Worm (Caenorhabditis elegans) whole organism, early embryonic: ENCODE measurements around the gene nmur-3.

Experiments used
- B0310.2 ChIP-seq: sonication (generic microtip); optimal IDR thresholded peaks from 2 replicates; lab custom pipeline; 2016; ENCODE audit warnings: mild to moderate bottlenecking, missing genetic modification characterization, missing compliant biosample characterization
- F13C5.2 ChIP-seq: sonication (generic microtip); optimal IDR thresholded peaks from 2 replicates; lab custom pipeline; 2017; ENCODE audit warnings: mild to moderate bottlenecking, missing genetic modification characterization, inconsistent platforms, missing compliant biosample characterization
- aly-1 ChIP-seq: sonication (generic microtip); optimal IDR thresholded peaks from 2 replicates; lab custom pipeline; 2016; ENCODE audit warnings: missing genetic modification characterization, missing compliant biosample characterization
- ama-1 ChIP-seq: fragments of 150-350 bp; optimal IDR thresholded peaks from 2 replicates; lab custom pipeline; 2014
- ceh-13 ChIP-seq: fragments of 200-800 bp; sonication (Bioruptor generic); optimal IDR thresholded peaks from 2 replicates; lab custom pipeline; 2018; ENCODE audit warnings: mild to moderate bottlenecking, missing genetic modification characterization, missing compliant biosample characterization
- ceh-36 ChIP-seq: sonication (generic microtip); optimal IDR thresholded peaks from 2 replicates; lab custom pipeline; 2016; ENCODE audit warnings: missing genetic modification characterization, inconsistent platforms, missing compliant biosample characterization
- ets-7 ChIP-seq: sonication (generic microtip); optimal IDR thresholded peaks from 2 replicates; lab custom pipeline; 2016; ENCODE audit warnings: missing genotype, missing genetic modification characterization, missing compliant biosample characterization
- flt-1 ChIP-seq: fragments of 200-800 bp; sonication (Bioruptor generic); IDR thresholded peaks from 2 replicates; pipeline ENCODE4 v1.3.6; 2022; ENCODE audit warnings: missing genetic modification characterization, missing compliant biosample characterization
- hmbx-1 ChIP-seq: sonication (generic microtip); optimal IDR thresholded peaks from 2 replicates; lab custom pipeline; 2016; ENCODE audit warnings: mild to moderate bottlenecking, missing genetic modification characterization, missing compliant biosample characterization
- hmg-4 ChIP-seq: fragments of 200-800 bp; sonication (Bioruptor generic); optimal IDR thresholded peaks from 2 replicates; lab custom pipeline; 2018; ENCODE audit warnings: mild to moderate bottlenecking, missing genetic modification characterization, missing compliant biosample characterization
- hnd-1 ChIP-seq: sonication (generic microtip); optimal IDR thresholded peaks from 2 replicates; lab custom pipeline; 2016; ENCODE audit warnings: missing genetic modification characterization, missing compliant biosample characterization
- pes-1 ChIP-seq: fragments of 200-800 bp; sonication (Bioruptor generic); IDR thresholded peaks from 2 replicates; pipeline ENCODE4 v1.3.6; 2022; ENCODE audit warnings: missing genetic modification reagents, missing genetic modification characterization, missing compliant biosample characterization
- scrt-1 ChIP-seq: fragments of 200-800 bp; sonication (Bioruptor generic); IDR thresholded peaks from 2 replicates; pipeline ENCODE4 v1.3.6; 2022; ENCODE audit warnings: missing genetic modification characterization, missing compliant biosample characterization
- sea-1 ChIP-seq: fragments of 200-800 bp; sonication (Bioruptor generic); conservative IDR thresholded peaks from 2 replicates; pipeline ENCODE4 v1.3.6; 2022; ENCODE audit warnings: missing genetic modification characterization, missing compliant biosample characterization
- tbx-11 ChIP-seq: fragments of 200-800 bp; sonication (Bioruptor generic); IDR thresholded peaks from 2 replicates; pipeline ENCODE4 v1.3.6; 2022; ENCODE audit warnings: missing genetic modification characterization, missing compliant biosample characterization
- tbx-37 ChIP-seq: fragments of 200-800 bp; sonication (Bioruptor generic); conservative IDR thresholded peaks from 2 replicates; pipeline ENCODE4 v1.3.6; 2022; ENCODE audit warnings: missing genetic modification reagents, missing genetic modification characterization, missing compliant biosample characterization
- tra-4 ChIP-seq: sonication (generic microtip); optimal IDR thresholded peaks from 2 replicates; lab custom pipeline; 2017; ENCODE audit warnings: missing genetic modification characterization, missing compliant biosample characterization

The nmur-3 gene

DNA sequence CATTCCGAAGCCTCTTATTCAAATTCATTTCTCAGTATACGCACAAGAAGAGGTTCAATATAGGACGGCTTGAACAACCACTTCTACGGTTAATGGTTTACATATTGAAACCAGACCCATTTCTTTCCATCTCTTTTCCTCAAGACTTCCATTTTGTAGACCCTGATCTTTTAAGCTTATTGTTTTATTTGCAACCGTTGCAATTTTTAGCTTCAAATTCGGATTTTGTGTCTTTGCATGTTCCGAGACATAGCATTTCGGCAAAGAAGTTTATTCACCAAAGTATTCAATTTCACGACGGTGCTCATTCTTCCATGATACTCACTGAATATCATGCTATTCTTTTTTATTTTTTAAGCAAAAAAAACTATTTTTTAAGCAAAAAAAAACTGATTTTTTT, at the start of gene nmur-3:
Gene nmur-3, plus strand, starts transcription at position 301 of the 400 bp plus-strand sequence.
- TF ChIP-seq B0310.2 (tag; lab: Kevin White, UChicago): no peak
- TF ChIP-seq aly-1: no peak
- no peak for TF ChIP-seq sea-1 (GFP tag; lab: Robert Waterston, UW)
- TF ChIP-seq tbx-37: no peak
- TF ChIP-seq ceh-36 (tag; lab: Kevin White, UChicago): no peak
- no peak for TF ChIP-seq F13C5.2 (tag; lab: Kevin White, UChicago)

DNA sequence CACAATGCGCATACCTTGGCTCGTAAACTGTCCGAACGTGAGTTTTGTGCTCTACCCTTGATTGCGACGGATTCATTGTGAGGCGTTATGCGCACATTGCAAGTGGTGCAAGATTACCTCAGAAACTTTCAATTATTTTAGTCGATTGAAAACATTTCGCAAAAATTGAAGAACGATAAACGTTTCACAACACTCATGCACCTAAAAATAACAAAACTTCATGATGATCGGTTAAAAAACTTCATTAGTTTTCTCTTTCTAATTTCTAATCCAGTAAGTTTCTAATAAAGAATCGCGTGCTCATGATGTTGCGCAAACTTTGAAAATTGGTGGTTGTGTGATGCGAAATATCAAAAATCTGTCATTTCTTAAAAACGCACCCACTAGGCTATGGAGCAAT, 47.6 kb upstream of the nmur-3 start, which contains the start of gene dop-1:
Gene dop-1, minus strand, starts transcription at position 101 of the 400 bp plus-strand sequence.
- TF ChIP-seq tbx-11 (GFP tag; lab: Robert Waterston, UW) (no peak), scrt-1 (GFP tag; lab: Robert Waterston, UW) (no peak), ceh-36 (tag; lab: Kevin White, UChicago) (no peak), hnd-1 (tag; lab: Kevin White, UChicago) (no peak), tbx-37 (no peak), tra-4 (no peak), B0310.2 (tag; lab: Kevin White, UChicago) (no peak), hmg-4 (GFP tag; lab: Kevin White, UChicago) (no peak), pes-1 (GFP tag; lab: Robert Waterston, UW) (no peak), ets-7 (no peak), ama-1 (lab: Kevin White, UChicago) (no peak), flt-1 (GFP tag; lab: Robert Waterston, UW) (no peak)

DNA sequence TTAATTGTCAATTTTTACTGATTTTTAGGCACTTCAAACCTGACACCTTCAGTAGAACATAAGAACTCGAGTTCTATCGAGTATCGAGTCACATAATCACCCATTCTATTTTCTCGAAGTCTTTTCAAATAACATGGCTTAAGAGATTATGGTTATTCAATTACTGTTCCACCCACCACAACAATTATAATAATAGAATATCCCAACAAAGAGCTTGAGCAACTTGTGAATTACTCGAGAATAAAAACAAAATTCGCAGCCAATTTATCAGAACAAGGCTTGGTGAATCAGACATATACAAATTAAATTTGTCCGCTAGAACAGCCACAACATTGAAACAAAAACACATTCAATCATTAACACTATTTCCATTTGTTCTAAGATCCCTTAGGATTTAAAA, 42.1 kb upstream of the nmur-3 start:
- TF ChIP-seq scrt-1 (GFP tag; lab: Robert Waterston, UW) (no peak), tbx-37 (no peak), hnd-1 (tag; lab: Kevin White, UChicago) (no peak), pes-1 (GFP tag; lab: Robert Waterston, UW) (no peak), ets-7 (no peak), F13C5.2 (tag; lab: Kevin White, UChicago) (no peak), ama-1 (lab: Kevin White, UChicago) (no peak), aly-1 (no peak), ceh-13 (GFP tag; lab: Kevin White, UChicago) (no peak), hmbx-1 (tag; lab: Kevin White, UChicago) (no peak), hmg-4 (GFP tag; lab: Kevin White, UChicago) (no peak), sea-1 (GFP tag; lab: Robert Waterston, UW) (no peak), tbx-11 (GFP tag; lab: Robert Waterston, UW) (no peak), B0310.2 (tag; lab: Kevin White, UChicago) (no peak), flt-1 (GFP tag; lab: Robert Waterston, UW) (no peak), tra-4 (no peak)

DNA sequence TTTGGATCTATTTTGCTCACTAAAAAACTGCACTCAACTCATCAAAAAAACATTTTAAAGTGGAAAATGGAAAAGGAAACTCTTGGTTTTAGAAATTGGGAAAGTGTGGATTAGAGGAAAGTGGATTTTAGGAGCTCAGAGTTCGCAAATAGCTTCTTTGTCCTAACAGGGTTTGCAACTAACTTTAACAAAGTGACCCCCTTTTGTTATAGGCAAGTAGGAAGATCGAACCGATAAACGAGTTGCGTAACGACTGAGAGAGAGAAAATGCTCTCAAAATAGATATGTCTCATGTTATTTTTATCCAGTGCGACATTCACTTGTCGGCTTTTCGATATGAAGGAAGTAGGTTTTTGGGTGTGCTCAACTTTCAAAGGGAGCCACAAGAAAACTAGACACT, 39.8 kb upstream of the nmur-3 start:
- TF ChIP-seq F13C5.2 (tag; lab: Kevin White, UChicago) (no peak), aly-1 (no peak), hmg-4 (GFP tag; lab: Kevin White, UChicago) (no peak), scrt-1 (GFP tag; lab: Robert Waterston, UW) (no peak)

DNA sequence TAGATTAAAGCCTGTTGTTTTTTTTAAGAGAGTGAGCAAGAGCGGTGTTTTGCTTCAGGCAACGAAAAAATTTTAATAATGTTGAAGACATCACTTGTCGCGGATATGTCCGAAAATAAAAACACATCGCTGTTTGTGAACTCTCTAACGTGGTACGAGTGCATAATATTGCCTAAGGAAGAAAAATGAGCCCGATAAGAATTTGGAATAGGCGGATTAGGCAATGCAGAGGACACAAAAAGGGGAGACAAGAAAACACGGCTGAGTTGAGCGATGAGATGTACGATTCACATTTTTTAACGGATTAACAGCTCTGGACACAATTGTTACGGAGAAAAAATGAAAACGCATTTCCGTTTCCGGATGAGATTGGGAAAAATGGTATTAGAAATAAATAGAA, 38.9 kb upstream of the nmur-3 start:
- TF ChIP-seq F13C5.2 (tag; lab: Kevin White, UChicago): no peak
- no peak for TF ChIP-seq hnd-1 (tag; lab: Kevin White, UChicago)

DNA sequence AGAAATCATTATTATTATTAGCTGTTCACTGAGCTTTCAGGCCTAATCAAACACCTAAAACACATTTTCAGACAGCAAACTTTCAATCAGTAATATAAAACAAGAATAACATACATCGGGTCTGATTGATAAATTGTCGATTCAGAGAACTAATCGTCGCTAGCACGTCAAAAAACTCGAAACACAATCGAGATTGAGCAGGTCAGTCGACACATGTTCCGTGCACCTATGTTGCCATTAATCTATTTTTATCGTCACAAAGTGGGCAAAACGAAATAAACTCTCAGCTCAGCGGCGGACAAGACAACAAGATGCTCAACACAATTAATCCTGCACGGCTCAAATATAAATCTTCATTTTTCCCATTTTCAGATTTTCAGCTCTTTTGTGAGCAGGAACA, 37.0 kb upstream of the nmur-3 start:
- no peak for TF ChIP-seq B0310.2 (tag; lab: Kevin White, UChicago)
- TF ChIP-seq ama-1 (lab: Kevin White, UChicago): no peak
- no peak for TF ChIP-seq ceh-36 (tag; lab: Kevin White, UChicago)
- TF ChIP-seq sea-1 (GFP tag; lab: Robert Waterston, UW): no peak
- no peak for TF ChIP-seq hmg-4 (GFP tag; lab: Kevin White, UChicago)
- TF ChIP-seq ets-7: no peak
- no peak for TF ChIP-seq flt-1 (GFP tag; lab: Robert Waterston, UW)
- TF ChIP-seq pes-1 (GFP tag; lab: Robert Waterston, UW): no peak
- TF ChIP-seq scrt-1 (GFP tag; lab: Robert Waterston, UW): no peak
- TF ChIP-seq F13C5.2 (tag; lab: Kevin White, UChicago): no peak
- TF ChIP-seq ceh-13 (GFP tag; lab: Kevin White, UChicago): no peak
- no peak for TF ChIP-seq tbx-37
- TF ChIP-seq tra-4: no peak
- TF ChIP-seq aly-1: no peak
- TF ChIP-seq hnd-1 (tag; lab: Kevin White, UChicago): no peak

DNA sequence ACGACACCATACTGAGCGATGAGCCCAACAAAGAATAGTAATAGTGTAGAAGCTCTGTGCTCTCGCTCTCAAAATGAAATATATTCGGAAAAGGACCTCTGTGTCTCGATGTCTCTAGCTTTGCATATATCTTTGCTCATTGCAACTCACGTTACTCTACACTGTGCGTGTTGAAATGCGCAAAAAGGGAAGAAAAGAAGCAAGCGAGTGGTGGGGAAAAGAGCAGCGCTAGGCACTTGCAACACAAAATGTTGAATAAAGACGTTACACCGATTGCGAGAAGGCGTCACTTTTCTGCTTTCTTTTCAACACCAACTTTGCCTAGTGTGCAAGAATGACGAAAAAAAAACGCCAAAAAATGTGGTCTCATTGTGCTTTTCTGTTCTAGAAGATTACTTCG, 31.7 kb upstream of the nmur-3 start:
- TF ChIP-seq ets-7: no peak
- no peak for TF ChIP-seq ama-1 (lab: Kevin White, UChicago)
- no peak for TF ChIP-seq hmg-4 (GFP tag; lab: Kevin White, UChicago)
- no peak for TF ChIP-seq tbx-37
- no peak for TF ChIP-seq B0310.2 (tag; lab: Kevin White, UChicago)
- no peak for TF ChIP-seq ceh-13 (GFP tag; lab: Kevin White, UChicago)
- no peak for TF ChIP-seq flt-1 (GFP tag; lab: Robert Waterston, UW)
- TF ChIP-seq hmbx-1 (tag; lab: Kevin White, UChicago): no peak
- TF ChIP-seq tra-4: no peak
- TF ChIP-seq ceh-36 (tag; lab: Kevin White, UChicago): no peak
- no peak for TF ChIP-seq tbx-11 (GFP tag; lab: Robert Waterston, UW)
- TF ChIP-seq pes-1 (GFP tag; lab: Robert Waterston, UW): no peak
- TF ChIP-seq scrt-1 (GFP tag; lab: Robert Waterston, UW): no peak
- no peak for TF ChIP-seq aly-1
- TF ChIP-seq F13C5.2 (tag; lab: Kevin White, UChicago): no peak
- no peak for TF ChIP-seq sea-1 (GFP tag; lab: Robert Waterston, UW)

DNA sequence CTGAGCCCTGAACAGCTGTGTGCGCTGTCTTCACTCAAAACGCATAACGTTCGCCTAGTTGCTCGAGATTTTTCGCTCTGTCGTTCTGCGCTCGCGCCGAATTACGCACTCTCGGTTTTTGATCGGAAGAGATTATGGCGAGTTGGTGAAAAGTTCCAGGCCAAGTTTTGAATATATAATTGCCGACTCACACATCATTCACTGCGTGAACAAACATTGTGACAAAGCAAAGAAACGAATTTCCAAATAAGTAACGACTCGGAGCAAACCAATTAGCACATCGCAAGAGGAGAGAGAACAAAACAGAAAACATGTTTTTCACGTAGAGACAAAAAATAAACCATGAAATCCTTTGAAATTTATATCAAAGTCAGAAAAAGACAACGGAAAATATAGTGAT, 30.9 kb upstream of the nmur-3 start:
- no peak for TF ChIP-seq scrt-1 (GFP tag; lab: Robert Waterston, UW)
